Worm (Caenorhabditis elegans) whole organism, early embryonic: ENCODE results near the gene grl-25.
"Not testable (repeated sequence)": the region's sequence is repeated elsewhere in the genome, so short reads cannot be mapped to it uniquely, and the experiment has no call there.

Experiments used
- B0310.2 ChIP-seq: sonication (generic microtip); optimal IDR thresholded peaks from 2 replicates; lab custom pipeline; 2016; ENCODE audit warnings: mild to moderate bottlenecking, missing genetic modification characterization, missing compliant biosample characterization
- F13C5.2 ChIP-seq: sonication (generic microtip); optimal IDR thresholded peaks from 2 replicates; lab custom pipeline; 2017; ENCODE audit warnings: mild to moderate bottlenecking, missing genetic modification characterization, inconsistent platforms, missing compliant biosample characterization
- aly-1 ChIP-seq: sonication (generic microtip); optimal IDR thresholded peaks from 2 replicates; lab custom pipeline; 2016; ENCODE audit warnings: missing genetic modification characterization, missing compliant biosample characterization
- ama-1 ChIP-seq: fragments of 150-350 bp; optimal IDR thresholded peaks from 2 replicates; lab custom pipeline; 2014
- ceh-13 ChIP-seq: fragments of 200-800 bp; sonication (Bioruptor generic); optimal IDR thresholded peaks from 2 replicates; lab custom pipeline; 2018; ENCODE audit warnings: mild to moderate bottlenecking, missing genetic modification characterization, missing compliant biosample characterization
- ceh-36 ChIP-seq: sonication (generic microtip); optimal IDR thresholded peaks from 2 replicates; lab custom pipeline; 2016; ENCODE audit warnings: missing genetic modification characterization, inconsistent platforms, missing compliant biosample characterization
- ets-7 ChIP-seq: sonication (generic microtip); optimal IDR thresholded peaks from 2 replicates; lab custom pipeline; 2016; ENCODE audit warnings: missing genotype, missing genetic modification characterization, missing compliant biosample characterization
- flt-1 ChIP-seq: fragments of 200-800 bp; sonication (Bioruptor generic); IDR thresholded peaks from 2 replicates; pipeline ENCODE4 v1.3.6; 2022; ENCODE audit warnings: missing genetic modification characterization, missing compliant biosample characterization
- hmg-4 ChIP-seq: fragments of 200-800 bp; sonication (Bioruptor generic); optimal IDR thresholded peaks from 2 replicates; lab custom pipeline; 2018; ENCODE audit warnings: mild to moderate bottlenecking, missing genetic modification characterization, missing compliant biosample characterization
- hnd-1 ChIP-seq: sonication (generic microtip); optimal IDR thresholded peaks from 2 replicates; lab custom pipeline; 2016; ENCODE audit warnings: missing genetic modification characterization, missing compliant biosample characterization
- pes-1 ChIP-seq: fragments of 200-800 bp; sonication (Bioruptor generic); IDR thresholded peaks from 2 replicates; pipeline ENCODE4 v1.3.6; 2022; ENCODE audit warnings: missing genetic modification reagents, missing genetic modification characterization, missing compliant biosample characterization
- scrt-1 ChIP-seq: fragments of 200-800 bp; sonication (Bioruptor generic); IDR thresholded peaks from 2 replicates; pipeline ENCODE4 v1.3.6; 2022; ENCODE audit warnings: missing genetic modification characterization, missing compliant biosample characterization
- sea-1 ChIP-seq: fragments of 200-800 bp; sonication (Bioruptor generic); conservative IDR thresholded peaks from 2 replicates; pipeline ENCODE4 v1.3.6; 2022; ENCODE audit warnings: missing genetic modification characterization, missing compliant biosample characterization
- tbx-11 ChIP-seq: fragments of 200-800 bp; sonication (Bioruptor generic); IDR thresholded peaks from 2 replicates; pipeline ENCODE4 v1.3.6; 2022; ENCODE audit warnings: missing genetic modification characterization, missing compliant biosample characterization
- tbx-37 ChIP-seq: fragments of 200-800 bp; sonication (Bioruptor generic); conservative IDR thresholded peaks from 2 replicates; pipeline ENCODE4 v1.3.6; 2022; ENCODE audit warnings: missing genetic modification reagents, missing genetic modification characterization, missing compliant biosample characterization
- tra-4 ChIP-seq: sonication (generic microtip); optimal IDR thresholded peaks from 2 replicates; lab custom pipeline; 2017; ENCODE audit warnings: missing genetic modification characterization, missing compliant biosample characterization

The grl-25 gene

DNA sequence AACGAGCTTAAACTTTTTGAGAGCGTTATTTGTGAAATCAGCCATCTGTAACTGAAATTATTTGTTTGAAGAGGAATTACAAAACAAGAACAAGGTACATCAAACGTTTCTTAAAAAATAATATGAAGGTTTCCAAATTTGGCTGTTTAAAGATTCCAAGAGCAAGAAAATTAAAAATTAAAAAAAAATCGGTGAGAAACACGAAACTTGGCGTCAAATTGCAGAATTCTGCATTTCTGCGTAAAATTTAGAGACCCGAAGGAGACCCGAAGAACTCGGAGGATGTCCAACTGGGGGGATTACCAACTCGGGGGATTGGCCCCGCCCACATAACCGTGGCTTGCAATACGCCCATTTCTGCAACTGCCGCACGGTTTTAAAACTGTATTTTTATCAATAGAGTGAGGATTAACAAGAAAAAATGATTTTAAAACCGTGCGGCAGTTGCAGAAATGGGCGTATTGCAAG, 43.8 kb downstream of the grl-25 start, which contains the start of gene rab-6.1:
Gene rab-6.1, minus strand, starts transcription at position 51 of the 468 bp plus-strand sequence.
- not testable (repeated sequence) for TF ChIP-seq ama-1; pes-1; aly-1 (tag; lab: Kevin White, UChicago)

DNA sequence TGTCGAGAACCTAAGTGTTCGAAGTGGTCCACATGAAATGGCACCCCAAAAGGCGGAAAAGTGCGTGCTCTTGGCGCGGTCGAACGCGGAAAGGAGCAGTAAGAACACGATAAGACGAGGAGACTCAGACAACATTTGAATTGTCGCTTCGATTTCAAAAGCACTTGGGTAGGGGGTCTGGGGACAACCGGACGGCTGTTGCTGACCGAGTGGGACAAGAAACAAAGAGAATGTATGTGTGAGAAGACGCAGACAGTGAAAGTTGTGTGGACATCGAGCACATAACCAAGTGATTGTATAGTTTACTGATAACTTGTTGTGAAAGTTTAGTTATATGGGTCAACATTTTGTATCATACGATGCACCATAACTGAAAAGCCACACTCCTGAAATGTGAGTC, 45.1 kb downstream of the grl-25 start:
- no peak for TF ChIP-seq ceh-36 (tag; lab: Kevin White, UChicago)
- peak; percentile 22 for TF ChIP-seq hmg-4 (GFP tag; lab: Kevin White, UChicago)

DNA sequence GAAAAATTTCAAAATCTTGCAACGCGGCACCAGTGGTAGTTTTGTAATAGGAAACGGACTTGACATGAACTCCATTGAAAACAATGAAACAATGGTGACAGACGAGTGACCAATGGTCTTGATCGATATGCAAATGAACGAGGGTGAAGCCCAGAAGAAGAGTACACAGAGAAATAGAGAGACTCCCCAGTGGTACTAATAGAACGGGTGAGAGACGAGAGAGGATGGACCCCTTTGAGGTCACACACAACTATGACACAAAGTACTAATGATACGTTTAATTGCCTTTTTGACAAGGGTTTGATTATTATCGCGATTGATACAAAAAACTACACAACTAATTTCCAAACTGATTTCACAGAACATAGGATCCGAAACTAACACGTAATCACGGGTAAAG, 48.0 kb downstream of the grl-25 start, which contains the start of gene F59B2.8:
Gene F59B2.8, minus strand, starts transcription at position 151 of the 400 bp plus-strand sequence.
- TF ChIP-seq ets-7 (tag; lab: Kevin White, UChicago) (no peak), hnd-1 (tag; lab: Kevin White, UChicago) (no peak), flt-1 (GFP tag; lab: Robert Waterston, UW) (no peak), tra-4 (no peak), F13C5.2 (tag; lab: Kevin White, UChicago) (no peak), ceh-36 (tag; lab: Kevin White, UChicago) (no peak), ama-1 (no peak), hmg-4 (GFP tag; lab: Kevin White, UChicago) (no peak), sea-1 (GFP tag; lab: Robert Waterston, UW) (no peak), B0310.2 (tag; lab: Kevin White, UChicago) (no peak), ceh-13 (GFP tag; lab: Kevin White, UChicago) (no peak), tbx-11 (no peak), tbx-37 (no peak)

DNA sequence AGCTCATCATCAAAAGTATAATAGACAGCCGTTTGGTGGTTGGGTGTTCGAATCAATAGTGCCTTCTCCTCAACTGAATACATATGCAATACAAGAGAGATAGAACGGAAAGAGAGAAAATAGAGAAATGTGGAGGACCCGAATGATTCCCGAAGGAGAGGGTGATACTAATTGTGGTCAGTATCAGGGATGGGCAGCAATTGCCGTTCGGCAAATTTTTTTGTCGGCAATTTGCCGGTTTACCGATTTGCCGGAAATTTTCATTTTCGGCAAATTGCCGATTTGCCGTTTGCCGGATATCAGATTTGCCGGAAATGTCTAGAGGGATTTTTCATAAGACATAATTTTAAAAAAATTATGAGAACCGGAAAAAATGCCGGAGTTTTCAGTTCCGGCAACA, 50.2 kb downstream of the grl-25 start, which contains the start of gene F59B2.9:
Gene F59B2.9, minus strand, starts transcription at position 101 of the 400 bp plus-strand sequence.
- TF ChIP-seq pes-1 (no peak), hmg-4 (GFP tag; lab: Kevin White, UChicago) (no peak), aly-1 (tag; lab: Kevin White, UChicago) (no peak), tbx-37 (no peak), ceh-36 (tag; lab: Kevin White, UChicago) (no peak), ceh-13 (GFP tag; lab: Kevin White, UChicago) (no peak), sea-1 (GFP tag; lab: Robert Waterston, UW) (no peak), F13C5.2 (tag; lab: Kevin White, UChicago) (no peak), scrt-1 (no peak), tra-4 (no peak)
